Fruit fly (Drosophila melanogaster): Measurements from ENCODE around the gene nSMase.
A peak's percentile ranks its signal among the peaks of the same experiment; 100 is the strongest.

DNA sequence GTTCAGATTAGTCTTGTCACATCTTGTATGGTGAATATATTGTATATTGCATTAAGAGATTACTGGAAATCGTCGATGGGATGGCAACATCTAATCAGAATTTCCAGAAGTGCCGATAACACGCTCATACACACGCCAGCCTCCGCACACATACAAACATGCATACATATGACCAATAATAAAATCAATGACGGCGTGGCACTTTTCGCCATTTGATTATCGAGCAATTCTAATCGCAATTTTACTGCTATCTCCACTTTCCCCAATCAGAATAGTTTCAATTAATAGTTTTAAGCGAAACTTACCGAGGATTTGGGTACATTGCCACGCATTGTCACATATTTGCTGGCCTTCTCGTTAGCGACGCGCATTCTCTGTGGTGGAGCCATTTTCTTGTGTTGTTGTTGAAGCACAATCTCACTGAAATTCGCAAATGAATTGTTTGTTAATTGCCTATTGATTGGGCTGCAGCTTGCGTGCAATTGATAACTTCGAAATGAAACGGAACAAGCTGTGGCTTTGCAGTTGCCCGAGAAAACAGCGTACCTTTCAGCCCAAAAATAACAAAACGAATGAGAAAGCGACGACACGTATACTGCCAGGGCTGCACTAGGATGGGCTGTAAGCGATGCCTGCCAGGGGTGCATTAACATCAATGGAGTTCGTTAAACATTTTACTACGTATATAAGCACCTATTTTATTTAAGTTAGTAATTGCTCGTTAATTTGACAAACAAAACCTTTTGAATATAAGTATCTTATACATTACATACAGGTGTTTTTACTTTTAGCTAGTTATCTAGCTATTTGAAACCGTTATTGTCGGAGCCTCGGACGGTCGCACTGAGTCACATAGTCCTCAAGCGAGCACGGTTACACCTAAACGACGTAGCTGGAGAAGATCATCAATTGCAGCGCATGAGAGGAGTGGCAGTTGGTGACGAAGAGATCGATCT lies 20.2 kb upstream of the nSMase start, which contains the start of the genes CG32276 and gry:
- TF ChIP-seq CG15710 (tag; optimal IDR thresholded peaks at IDR 0.05) (peak; percentile 56), CG34367 (tag; optimal IDR thresholded peaks at IDR 0.05) (peak; percentile 50), CG8301 (tag; optimal IDR thresholded peaks at IDR 0.05) (no peak), CG10348 (GFP tag; IDR thresholded peaks at IDR 0.05) (no peak), Snoo (tag; optimal IDR thresholded peaks at IDR 0.05) (no peak), CG8159 (tag; optimal IDR thresholded peaks at IDR 0.05) (no peak), CG4496 (GFP tag; IDR thresholded peaks at IDR 0.05) (peak; percentile 54; the same call in 2 of the 3 replicates), EcR (GFP tag; optimal IDR thresholded peaks at IDR 0.05) (peak; percentile 35), fd96Ca (GFP tag; IDR thresholded peaks at IDR 0.05) (peak; percentile 77; the same call in 2 of the 3 replicates), Pif1A (GFP tag; optimal IDR thresholded peaks at IDR 0.05) (no peak), Ets98B (GFP tag; IDR thresholded peaks at IDR 0.05) (peak; percentile 58; the same call in 1 of the 2 replicates), CG9948 (tag; optimal IDR thresholded peaks at IDR 0.05) (no peak), CG17806 (tag; optimal IDR thresholded peaks at IDR 0.05) (peak; percentile 49), CG32121 (GFP tag; IDR thresholded peaks at IDR 0.05) (peak; percentile 76)

Measured in whole organism, pupa.